Fruit fly (Drosophila melanogaster): ENCODE results near the gene Nepl11.

Nepl11 gene

DNA sequence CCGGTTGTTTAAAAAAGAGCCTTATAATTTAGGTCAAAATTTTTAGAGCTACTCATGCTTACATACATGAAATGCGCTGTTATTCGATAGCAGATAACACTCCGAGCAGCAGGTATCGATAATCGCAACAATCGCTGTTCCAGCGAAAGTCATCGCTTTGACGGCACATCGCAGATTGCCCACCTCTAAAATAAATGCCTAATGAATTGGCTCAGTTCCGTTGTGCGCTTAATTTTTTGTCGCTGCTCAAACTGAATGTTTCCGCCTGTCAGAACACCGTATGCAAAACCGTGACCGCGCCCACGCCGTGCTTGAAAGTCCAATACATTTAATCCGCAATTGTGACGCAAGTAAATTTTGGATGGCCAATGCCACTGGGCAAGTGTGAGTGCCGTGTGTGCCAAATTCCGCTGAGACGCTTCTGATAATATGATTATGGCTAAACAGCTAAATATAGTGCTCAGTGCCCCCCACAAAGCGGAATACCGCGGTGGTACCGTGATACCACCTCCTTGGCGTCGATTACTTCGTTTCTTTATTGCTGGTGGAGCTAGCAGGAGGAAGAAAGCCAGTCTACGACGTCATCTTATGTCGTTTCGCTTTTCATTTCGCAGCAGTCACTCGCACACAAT, 25.0 kb upstream of the Nepl11 start, which contains the start of gene CG9795 (continued):
- no peak for TF ChIP-seq CG3407 (GFP tag; optimal IDR thresholded peaks at IDR 0.05)
- no peak for TF ChIP-seq wdn (GFP tag; IDR thresholded peaks at IDR 0.05)
- TF ChIP-seq tna (GFP tag; IDR thresholded peaks at IDR 0.05; ENCODE audit: partially characterized antibody), result peak; percentile 96
- TF ChIP-seq CG17568 (GFP tag; optimal IDR thresholded peaks at IDR 0.05), result no peak
- no peak for TF ChIP-seq ab (GFP tag; optimal IDR thresholded peaks at IDR 0.05)
- TF ChIP-seq CG15073 (GFP tag; optimal IDR thresholded peaks at IDR 0.05), result no peak
- TF ChIP-seq Dip3 (GFP tag; optimal IDR thresholded peaks at IDR 0.05), result no peak
- TF ChIP-seq CG9727 (GFP tag; optimal IDR thresholded peaks at IDR 0.05), result no peak
- TF ChIP-seq CG8388 (GFP tag; optimal IDR thresholded peaks at IDR 0.05), result no peak
- no peak for TF ChIP-seq CG7839 (tag; optimal IDR thresholded peaks at IDR 0.05)
- no peak for TF ChIP-seq br (optimal IDR thresholded peaks at IDR 0.05)
- no peak for TF ChIP-seq Gug (GFP tag; IDR thresholded peaks at IDR 0.05)
- peak; percentile 7 for TF ChIP-seq oc (tag; optimal IDR thresholded peaks at IDR 0.05)
- no peak for TF ChIP-seq NC2α (GFP tag; optimal IDR thresholded peaks at IDR 0.05)
- TF ChIP-seq CG3281 (GFP tag; optimal IDR thresholded peaks at IDR 0.05), result peak; percentile 19
- TF ChIP-seq CG12104 (GFP tag; optimal IDR thresholded peaks at IDR 0.05), result no peak
- TF ChIP-seq chif (GFP tag; optimal IDR thresholded peaks at IDR 0.05), result no peak
- no peak for TF ChIP-seq slou (GFP tag; optimal IDR thresholded peaks at IDR 0.05)
- no peak for TF ChIP-seq CG8359 (GFP tag; optimal IDR thresholded peaks at IDR 0.05; ENCODE audit: borderline replicate concordance)
- TF ChIP-seq Xrp1 (GFP tag; IDR thresholded peaks at IDR 0.05), result peak; percentile 19; the same call in 1 of the 2 replicates
- peak; percentile 79 for TF ChIP-seq knrl (GFP tag; IDR thresholded peaks at IDR 0.05; ENCODE audit: partially characterized antibody)
- peak; percentile 91 for TF ChIP-seq Med (GFP tag)
- TF ChIP-seq Awh (GFP tag; IDR thresholded peaks at IDR 0.05), result no peak
- TF ChIP-seq CG3163 (GFP tag; optimal IDR thresholded peaks at IDR 0.05), result peak; percentile 18
- no peak for TF ChIP-seq tio (GFP tag; optimal IDR thresholded peaks at IDR 0.05)
- peak; percentile 97 for TF ChIP-seq HLH4C (GFP tag; IDR thresholded peaks at IDR 0.05; ENCODE audit: partially characterized antibody)
- no peak for TF ChIP-seq H15 (GFP tag; IDR thresholded peaks at IDR 0.05)
- TF ChIP-seq CG13624 (GFP tag; optimal IDR thresholded peaks at IDR 0.05), result peak; percentile 18
- TF ChIP-seq CG12769 (tag; optimal IDR thresholded peaks at IDR 0.05), result no peak
- no peak for TF ChIP-seq pb (GFP tag; optimal IDR thresholded peaks at IDR 0.05)
- no peak for TF ChIP-seq CG12219 (GFP tag; optimal IDR thresholded peaks at IDR 0.05)
- TF ChIP-seq Abd-B (GFP tag; optimal IDR thresholded peaks at IDR 0.05), result no peak
- TF ChIP-seq vvl (GFP tag; IDR thresholded peaks at IDR 0.05), result peak; percentile 45; the same call in 1 of the 2 replicates
- TF ChIP-seq CHES-1-like (GFP tag; optimal IDR thresholded peaks at IDR 0.05), result peak; percentile 58
- TF ChIP-seq CG12236 (GFP tag; optimal IDR thresholded peaks at IDR 0.05), result no peak
- no peak for TF ChIP-seq cwo (GFP tag; optimal IDR thresholded peaks at IDR 0.05)
- TF ChIP-seq CG7786 (GFP tag; optimal IDR thresholded peaks at IDR 0.05), result peak; percentile 44
- TF ChIP-seq vfl (GFP tag; optimal IDR thresholded peaks at IDR 0.05), result peak; percentile 25
- TF ChIP-seq phol (tag; optimal IDR thresholded peaks at IDR 0.05), result no peak
- TF ChIP-seq Stat92E (GFP tag; optimal IDR thresholded peaks at IDR 0.05), result peak in 1 of 3 experiments; percentile 61
- TF ChIP-seq CG10979 (tag; optimal IDR thresholded peaks at IDR 0.05), result peak; percentile 28
- no peak for TF ChIP-seq disco-r (GFP tag; optimal IDR thresholded peaks at IDR 0.05)
- TF ChIP-seq Aef1 (GFP tag; IDR thresholded peaks at IDR 0.05), result no peak
- no peak for TF ChIP-seq Mrtf (GFP tag; IDR thresholded peaks at IDR 0.05)
- TF ChIP-seq CG1602 (GFP tag; optimal IDR thresholded peaks at IDR 0.05), result no peak
- peak; percentile 57 for TF ChIP-seq lilli (GFP tag; optimal IDR thresholded peaks at IDR 0.05)
- no peak for TF ChIP-seq CkIIα-i1 (GFP tag; IDR thresholded peaks at IDR 0.05)
- no peak for TF ChIP-seq NfI (GFP tag; optimal IDR thresholded peaks at IDR 0.05)
- 0 out of 2 replicates have a peak, but pooled peaks have one; percentile 31 for TF ChIP-seq CG3847 (GFP tag; IDR thresholded peaks at IDR 0.05)
- no peak for TF ChIP-seq cad (GFP tag; optimal IDR thresholded peaks at IDR 0.05)
- TF ChIP-seq CG1603 (tag; optimal IDR thresholded peaks at IDR 0.05), result peak; percentile 75

Data from whole organism, embryonic.